Worm (Caenorhabditis elegans) whole organism, late embryonic: Measurements from ENCODE around the gene nipi-3.

Experiments used
- ceh-9 ChIP-seq: sonication (generic microtip); optimal IDR thresholded peaks from 2 replicates; lab custom pipeline; 2016; ENCODE audit warnings: mild to moderate bottlenecking, missing genetic modification characterization, inconsistent platforms, missing compliant biosample characterization
- fax-1 ChIP-seq: sonication (generic microtip); optimal IDR thresholded peaks from 2 replicates; lab custom pipeline; 2016; ENCODE audit warnings: missing genotype, missing genetic modification characterization, missing compliant biosample characterization
- unc-55 ChIP-seq: sonication (generic microtip); optimal IDR thresholded peaks from 2 replicates; lab custom pipeline; 2017; ENCODE audit warnings: missing biosample characterization, missing genetic modification reagents, missing genetic modification characterization

DNA sequence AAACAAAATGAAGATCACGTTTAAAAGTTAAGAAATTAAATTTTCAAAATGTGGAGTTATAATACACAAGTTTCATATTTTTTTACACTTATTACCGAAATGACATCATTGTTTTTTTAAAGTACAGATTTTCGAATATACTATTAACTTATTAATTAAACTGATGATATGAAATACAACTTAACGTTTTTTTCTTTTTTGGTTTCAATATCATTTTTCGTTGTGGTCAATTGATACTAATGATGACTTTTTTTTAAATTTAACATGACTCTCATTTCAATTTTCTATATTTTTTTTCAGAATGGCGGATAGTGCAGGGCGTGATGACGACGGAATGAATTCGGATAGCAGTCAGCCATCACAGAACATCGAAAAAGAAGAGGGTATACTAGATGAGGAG is 16.7 kb upstream of the nipi-3 start, which contains the start of gene usp-33:
- TF ChIP-seq fax-1 (tag; lab: Kevin White, UChicago): no peak
- no peak for TF ChIP-seq ceh-9 (tag; lab: Kevin White, UChicago)
- TF ChIP-seq unc-55 (GFP tag; lab: Kevin White, UChicago): no peak
